Worm (Caenorhabditis elegans): ENCODE data around the gene srj-50.

DNA sequence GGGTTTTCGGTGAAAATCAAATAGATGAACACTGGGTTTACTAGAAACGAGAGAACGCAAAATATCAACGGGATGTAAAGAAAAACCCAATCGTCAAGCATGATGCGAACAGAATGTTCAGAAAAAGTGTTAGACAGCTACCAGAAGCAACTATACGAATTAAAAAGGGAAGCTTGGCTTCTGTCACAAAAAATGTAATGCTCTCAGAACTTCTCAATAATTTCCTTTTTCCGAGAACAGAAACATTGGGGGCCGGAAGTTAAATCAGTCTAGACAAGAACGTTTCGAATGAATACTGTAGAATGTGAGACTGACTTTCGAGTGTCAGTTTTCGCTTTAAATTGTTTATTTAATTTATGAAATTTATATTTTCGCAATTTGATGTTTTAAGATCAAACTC is 27.0 kb downstream of the srj-50 start, which contains the start of gene srj-54:
- no peak for TF ChIP-seq ets-7 (tag; optimal IDR thresholded peaks at IDR 0.05)
- no peak for TF ChIP-seq flt-1 (GFP tag; IDR thresholded peaks at IDR 0.05)
- TF ChIP-seq tra-4 (tag; optimal IDR thresholded peaks at IDR 0.05) = no peak
- TF ChIP-seq scrt-1 (GFP tag; IDR thresholded peaks at IDR 0.05) = no peak
- TF ChIP-seq ceh-36 (tag; optimal IDR thresholded peaks at IDR 0.05) = no peak
- no peak for TF ChIP-seq aly-1 (tag; optimal IDR thresholded peaks at IDR 0.05)
- no peak for TF ChIP-seq ceh-13 (GFP tag; optimal IDR thresholded peaks at IDR 0.05)
- TF ChIP-seq sea-1 (GFP tag; conservative IDR thresholded peaks at IDR 0.05) = no peak
- TF ChIP-seq hnd-1 (tag; optimal IDR thresholded peaks at IDR 0.05) = no peak

Measured in whole organism, early embryonic.